Worm (Caenorhabditis elegans): Measurements from ENCODE around the gene slc-17.9.

DNA sequence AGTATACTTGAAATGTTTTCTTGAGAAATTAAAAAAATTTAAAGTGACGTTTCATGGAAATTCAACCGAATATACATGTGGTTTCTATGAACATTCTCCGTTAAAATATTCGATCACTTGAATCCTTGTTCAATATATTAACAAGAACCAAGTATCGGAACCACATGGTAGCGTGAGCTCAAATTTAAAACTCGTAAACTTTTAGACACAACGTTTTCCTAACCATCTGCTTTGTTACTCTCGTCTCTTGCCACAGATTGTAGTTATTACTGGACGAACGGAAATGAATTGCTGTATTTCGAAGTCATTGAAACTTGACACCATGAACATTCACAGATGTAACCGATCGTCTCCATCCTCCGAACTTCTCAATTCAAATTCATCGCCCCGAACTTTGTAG, 45.7 kb downstream of the slc-17.9 start:
- no peak for TF ChIP-seq lin-13 (tag; optimal IDR thresholded peaks at IDR 0.05)
- TF ChIP-seq mep-1 (tag; optimal IDR thresholded peaks at IDR 0.05) = no peak
- no peak for TF ChIP-seq unc-39 (tag; optimal IDR thresholded peaks at IDR 0.05)
- no peak for TF ChIP-seq cnd-1 (tag; optimal IDR thresholded peaks at IDR 0.05)
- TF ChIP-seq ces-1 (GFP tag; optimal IDR thresholded peaks at IDR 0.05) = no peak
